Fruit fly (Drosophila melanogaster): ENCODE data around the gene CG33189.

DNA sequence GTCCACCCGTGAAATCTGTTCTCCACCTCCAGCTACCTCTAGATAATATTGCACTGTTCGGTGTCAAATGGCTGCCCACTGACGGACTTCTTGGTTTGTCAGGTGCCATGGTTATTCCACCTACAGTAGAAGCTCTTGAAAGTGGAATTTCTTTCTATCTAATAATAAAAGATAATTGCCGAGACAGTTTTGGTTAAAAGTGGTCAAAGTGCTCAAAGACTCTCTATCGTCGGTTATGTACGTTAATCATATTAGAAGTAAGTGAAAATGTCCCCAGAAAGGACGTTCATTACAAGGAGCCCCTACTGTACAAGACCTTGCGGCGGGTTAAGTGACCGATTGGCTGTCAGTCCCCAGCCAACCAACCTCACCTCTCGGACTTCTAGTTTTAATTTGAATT, 36.4 kb downstream of the CG33189 start:
- TF ChIP-seq Mad (GFP tag; optimal IDR thresholded peaks at IDR 0.05) (peak; percentile 35), Ptx1 (GFP tag; IDR thresholded peaks at IDR 0.05) (peak; percentile 77), CG10274 (GFP tag; optimal IDR thresholded peaks at IDR 0.05) (no peak), danr (GFP tag; IDR thresholded peaks at IDR 0.05) (peak; percentile 8; the same call in 1 of the 2 replicates), Deaf1 (tag; optimal IDR thresholded peaks at IDR 0.05) (no peak), Chrac-16 (GFP tag; optimal IDR thresholded peaks at IDR 0.05) (peak; percentile 28), otp (GFP tag; IDR thresholded peaks at IDR 0.05) (no peak), repo (GFP tag; optimal IDR thresholded peaks at IDR 0.05) (no peak), CG7271 (tag; optimal IDR thresholded peaks at IDR 0.05) (no peak), yki (optimal IDR thresholded peaks at IDR 0.05) (no peak)

Data from whole organism, embryonic.